Fruit fly (Drosophila melanogaster) whole organism, embryonic: ENCODE results near the gene ClC-a.
A peak's percentile ranks its signal among the peaks of the same experiment; 100 is the strongest.

ENCODE experiments used
- Abd-B ChIP-seq: fragments of 200-800 bp; sonication (Bioruptor generic); optimal IDR thresholded peaks from 2 replicates; lab custom pipeline; 2018; ENCODE audit warnings: missing biosample characterization, mild to moderate bottlenecking, missing genetic modification characterization, moderate library complexity
- Awh ChIP-seq: fragments of 200-800 bp; sonication (Bioruptor generic); IDR thresholded peaks from 2 replicates; pipeline ENCODE4, ENCODE4 v1.3.6; 2022; ENCODE audit warnings: missing biosample characterization, missing genetic modification characterization
- Bgb ChIP-seq: fragments of 200-800 bp; sonication (Bioruptor generic); IDR thresholded peaks from 2 replicates; pipeline ENCODE4 v1.3.6; 2022; ENCODE audit warnings: missing biosample characterization, missing genetic modification characterization; ENCODE audit not compliant: partially characterized antibody
- Blimp-1 ChIP-seq: fragments of 200-800 bp; sonication (Bioruptor generic); optimal IDR thresholded peaks from 3 replicates; lab custom pipeline; 2018; ENCODE audit warnings: missing biosample characterization, missing genetic modification characterization, mild to moderate bottlenecking, moderate library complexity, missing genetic modification reagents
- CG1024 ChIP-seq: fragments of 200-800 bp; sonication (Bioruptor generic); IDR thresholded peaks from 2 replicates; pipeline ENCODE4 v1.3.6; 2022; ENCODE audit warnings: missing biosample characterization, missing genetic modification characterization
- CG11723 ChIP-seq: fragments of 200-800 bp; sonication (Bioruptor generic); optimal IDR thresholded peaks from 2 replicates; lab custom pipeline; 2017; ENCODE audit warnings: missing biosample characterization, mild to moderate bottlenecking, missing genetic modification characterization
- CG12391 ChIP-seq: fragments of 200-800 bp; sonication (Bioruptor generic); optimal IDR thresholded peaks from 3 replicates; lab custom pipeline; 2018; ENCODE audit warnings: missing biosample characterization, mild to moderate bottlenecking, missing genetic modification characterization, moderate library complexity
- CG12769 ChIP-seq: fragments of 200-800 bp; sonication (Bioruptor generic); optimal IDR thresholded peaks from 2 replicates; lab custom pipeline; 2019; ENCODE audit warnings: missing biosample characterization, mild to moderate bottlenecking, missing genetic modification characterization, moderate library complexity
- CG15696 ChIP-seq: fragments of 200-800 bp; sonication (Bioruptor generic); optimal IDR thresholded peaks from 2 replicates; lab custom pipeline; 2019; ENCODE audit warnings: missing biosample characterization, mild to moderate bottlenecking, missing genetic modification characterization, moderate library complexity
- CG1603 ChIP-seq: fragments of 200-800 bp; sonication (Bioruptor generic); optimal IDR thresholded peaks from 2 replicates; lab custom pipeline; 2019; ENCODE audit warnings: missing biosample characterization, mild to moderate bottlenecking, missing genetic modification characterization, moderate library complexity
- CG17328 ChIP-seq: fragments of 200-800 bp; sonication (Bioruptor generic); IDR thresholded peaks from 2 replicates; pipeline ENCODE4 v1.3.6; 2022; ENCODE audit warnings: missing biosample characterization, missing genetic modification characterization
- CG17385 ChIP-seq: fragments of 200-800 bp; sonication (Bioruptor generic); optimal IDR thresholded peaks from 3 replicates; lab custom pipeline; 2018; ENCODE audit warnings: missing biosample characterization, mild to moderate bottlenecking, missing genetic modification characterization
- CG17829 ChIP-seq: fragments of 200-800 bp; optimal IDR thresholded peaks from 2 replicates; lab custom pipeline; 2019; ENCODE audit warnings: missing biosample characterization, mild to moderate bottlenecking, missing genetic modification characterization, moderate library complexity
- CG18262 ChIP-seq: fragments of 200-800 bp; optimal IDR thresholded peaks from 3 replicates; lab custom pipeline; 2019; ENCODE audit warnings: missing biosample characterization, mild to moderate bottlenecking, missing genetic modification characterization, moderate library complexity
- CG2116 ChIP-seq: fragments of 200-800 bp; sonication (Bioruptor generic); optimal IDR thresholded peaks from 3 replicates; lab custom pipeline; 2018; ENCODE audit warnings: missing biosample characterization, mild to moderate bottlenecking, missing genetic modification characterization
- CG2202 ChIP-seq: fragments of 200-800 bp; sonication (Bioruptor generic); optimal IDR thresholded peaks from 2 replicates; lab custom pipeline; 2018; ENCODE audit warnings: missing biosample characterization, mild to moderate bottlenecking, missing genetic modification characterization
- CG2712 ChIP-seq: fragments of 200-800 bp; optimal IDR thresholded peaks from 3 replicates; lab custom pipeline; 2019; ENCODE audit warnings: missing biosample characterization, mild to moderate bottlenecking, missing genetic modification characterization, moderate library complexity
- CG2875 ChIP-seq: fragments of 200-800 bp; sonication (Bioruptor generic); optimal IDR thresholded peaks from 2 replicates; lab custom pipeline; 2017; ENCODE audit warnings: missing biosample characterization, mild to moderate bottlenecking, missing genetic modification characterization, missing genetic modification reagents
- CG30431 ChIP-seq: fragments of 200-800 bp; sonication (Bioruptor generic); optimal IDR thresholded peaks from 2 replicates; lab custom pipeline; 2017; ENCODE audit warnings: missing biosample characterization, missing genetic modification characterization
- CG31388 ChIP-seq: fragments of 200-800 bp; sonication (Bioruptor generic); optimal IDR thresholded peaks from 2 replicates; lab custom pipeline; 2016; ENCODE audit warnings: missing biosample characterization, missing genetic modification characterization
- CG32767 ChIP-seq: fragments of 200-800 bp; sonication (Bioruptor generic); IDR thresholded peaks from 2 replicates; pipeline ENCODE4 v1.3.6; 2022; ENCODE audit warnings: missing biosample characterization, missing genetic modification characterization
- CG33557 ChIP-seq: fragments of 200-800 bp; sonication (Bioruptor generic); optimal IDR thresholded peaks from 2 replicates; lab custom pipeline; 2019; ENCODE audit warnings: missing biosample characterization, mild to moderate bottlenecking, missing genetic modification characterization, moderate library complexity
- CG4360 ChIP-seq: fragments of 200-800 bp; sonication (Bioruptor generic); IDR thresholded peaks from 2 replicates; pipeline ENCODE4 v1.3.6; 2022; ENCODE audit warnings: missing biosample characterization, missing genetic modification characterization
- CG6813 ChIP-seq: fragments of 200-800 bp; sonication (Bioruptor generic); optimal IDR thresholded peaks from 2 replicates; lab custom pipeline; 2017; ENCODE audit warnings: missing biosample characterization, missing genetic modification characterization, mild to moderate bottlenecking, moderate library complexity, missing genetic modification reagents
- CG7357 ChIP-seq: fragments of 200-800 bp; sonication (Bioruptor generic); IDR thresholded peaks from 3 replicates; pipeline ENCODE4 v1.3.6; 2022; ENCODE audit warnings: missing biosample characterization, missing genetic modification characterization
- CG7839 ChIP-seq: fragments of 200-800 bp; sonication (Bioruptor generic); optimal IDR thresholded peaks from 3 replicates; lab custom pipeline; 2018; ENCODE audit warnings: missing biosample characterization, mild to moderate bottlenecking, missing genetic modification characterization, moderate library complexity
- CG8924 ChIP-seq: fragments of 200-800 bp; optimal IDR thresholded peaks from 3 replicates; lab custom pipeline; 2019; ENCODE audit warnings: missing biosample characterization, mild to moderate bottlenecking, missing genetic modification characterization, moderate library complexity
- Ets65A ChIP-seq: fragments of 200-800 bp; sonication (Bioruptor generic); peaks from one replicate; lab custom pipeline; 2016; ENCODE audit warnings: missing biosample characterization, missing genetic modification characterization
- Gsc ChIP-seq: fragments of 200-800 bp; sonication (Bioruptor generic); IDR thresholded peaks from 2 replicates; pipeline ENCODE4 v1.3.6; 2022; ENCODE audit warnings: missing biosample characterization, missing genetic modification characterization
- MTF-1 ChIP-seq: fragments of 200-800 bp; sonication (Bioruptor generic); optimal IDR thresholded peaks from 2 replicates; lab custom pipeline; 2018; ENCODE audit warnings: missing biosample characterization, mild to moderate bottlenecking, missing genetic modification characterization, borderline replicate concordance
- NK7.1 ChIP-seq: fragments of 200-800 bp; sonication (Bioruptor generic); optimal IDR thresholded peaks from 3 replicates; lab custom pipeline; 2016; ENCODE audit warnings: missing biosample characterization, missing genetic modification characterization
- Nf-YB ChIP-seq: fragments of 200-800 bp; sonication (Bioruptor generic); optimal IDR thresholded peaks from 3 replicates; lab custom pipeline; 2019; ENCODE audit warnings: missing biosample characterization, mild to moderate bottlenecking, missing genetic modification characterization, moderate library complexity
- PHDP ChIP-seq: fragments of 200-800 bp; sonication (Bioruptor generic); optimal IDR thresholded peaks from 3 replicates; lab custom pipeline; 2018; ENCODE audit warnings: missing biosample characterization, mild to moderate bottlenecking, missing genetic modification characterization, moderate library complexity
- Ptx1 ChIP-seq: fragments of 200-800 bp; sonication (Bioruptor generic); IDR thresholded peaks from 2 replicates; pipeline ENCODE4 v1.3.6; 2022; ENCODE audit warnings: missing biosample characterization, missing genetic modification characterization
- Stat92E ChIP-seq, 3 experiments: fragments of >200 bp in 2 of 3; fragments of 200-800 bp in 1 of 3; sonication (Bioruptor generic) in 1 of 3; optimal IDR thresholded peaks; 2 replicates each; lab custom pipeline; 2017 to 2019; ENCODE audit warnings: missing biosample characterization in 3 of 3, missing genetic modification characterization in 3 of 3, mild to moderate bottlenecking in 1 of 3, moderate library complexity in 1 of 3
- bsh ChIP-seq, 2 experiments: fragments of 200-800 bp; sonication (Bioruptor generic); optimal IDR thresholded peaks; 2 replicates each; lab custom pipeline; 2017 to 2018; ENCODE audit warnings: mild to moderate bottlenecking in 2 of 2, missing biosample characterization in 2 of 2, missing genetic modification characterization in 2 of 2, moderate library complexity in 1 of 2
- danr ChIP-seq: fragments of 200-800 bp; sonication (Bioruptor generic); IDR thresholded peaks from 2 replicates; pipeline ENCODE4 v1.3.6; 2022; ENCODE audit warnings: missing biosample characterization, missing genetic modification characterization
- gcm ChIP-seq: fragments of 200-800 bp; sonication (Bioruptor generic); optimal IDR thresholded peaks from 2 replicates; lab custom pipeline; 2019; ENCODE audit warnings: missing biosample characterization, mild to moderate bottlenecking, missing genetic modification characterization, moderate library complexity
- hkb ChIP-seq, 2 experiments: fragments of 200-800 bp in 1 of 2; fragments of >200 bp in 1 of 2; sonication (Bioruptor generic) in 1 of 2; IDR thresholded peaks in 1 of 2; optimal IDR thresholded peaks in 1 of 2; 2 replicates each; pipeline versions ENCODE4 v1.3.6 to Lab custom; 2017 to 2022; ENCODE audit warnings: missing biosample characterization in 1 of 2, missing genetic modification characterization in 1 of 2
- lmd ChIP-seq: fragments of 200-800 bp; sonication (Bioruptor generic); IDR thresholded peaks from 2 replicates; pipeline ENCODE4 v1.3.6; 2022; ENCODE audit warnings: missing biosample characterization, missing genetic modification characterization
- nerfin-1 ChIP-seq: fragments of 200-800 bp; sonication (Bioruptor generic); optimal IDR thresholded peaks from 3 replicates; lab custom pipeline; 2019; ENCODE audit warnings: missing biosample characterization, mild to moderate bottlenecking, missing genetic modification characterization, moderate library complexity
- nmo ChIP-seq: fragments of 200-800 bp; sonication (Bioruptor generic); optimal IDR thresholded peaks from 2 replicates; lab custom pipeline; 2018; ENCODE audit warnings: missing biosample characterization, mild to moderate bottlenecking, missing genetic modification characterization, moderate library complexity
- prd ChIP-seq, 3 experiments: fragments of >200 bp in 2 of 3; fragments of 200-800 bp in 1 of 3; sonication (Bioruptor generic) in 1 of 3; optimal IDR thresholded peaks in 2 of 3; IDR thresholded peaks in 1 of 3; 2 replicates in 2 of 3; 3 replicates in 1 of 3; pipeline versions ENCODE4 v1.3.6 to Lab custom; 2017 to 2022; ENCODE audit warnings: missing biosample characterization in 1 of 3, missing genetic modification characterization in 1 of 3
- run ChIP-seq: fragments of 200-800 bp; sonication (Bioruptor generic); optimal IDR thresholded peaks from 3 replicates; lab custom pipeline; 2018; ENCODE audit warnings: missing biosample characterization, mild to moderate bottlenecking, missing genetic modification characterization
- salm ChIP-seq: fragments of 200-800 bp; sonication (Bioruptor generic); optimal IDR thresholded peaks from 2 replicates; lab custom pipeline; 2018; ENCODE audit warnings: missing biosample characterization, mild to moderate bottlenecking, missing genetic modification characterization
- sens ChIP-seq: fragments of 200-800 bp; sonication (Bioruptor generic); peaks from one replicate; lab custom pipeline; 2016; ENCODE audit warnings: missing biosample characterization, missing genetic modification characterization
- shn ChIP-seq: fragments of 200-800 bp; sonication (Bioruptor generic); optimal IDR thresholded peaks from 3 replicates; lab custom pipeline; 2016; ENCODE audit warnings: missing biosample characterization, missing genetic modification characterization
- tgo ChIP-seq: fragments of 200-800 bp; sonication (Bioruptor generic); IDR thresholded peaks from 3 replicates; pipeline ENCODE4 v1.3.6; 2022; ENCODE audit warnings: missing biosample characterization, missing genetic modification characterization

ClC-a gene

dm6 chr3R:11851939-11852338, 38.9 kb upstream of the ClC-a start (continued):
- TF ChIP-seq NK7.1 (GFP tag; lab: Kevin White, UChicago) (no peak), CG8924 (peak; percentile 63), CG11723 (GFP tag; lab: Kevin White, UChicago) (peak; percentile 32), Ptx1 (peak; percentile 58), sens (GFP tag; lab: Kevin White, UChicago) (peak; percentile 69), CG6813 (peak; percentile 36), CG33557 (GFP tag; lab: Kevin White, UChicago) (peak; percentile 25), CG2875 (GFP tag; lab: Kevin White, UChicago) (peak; percentile 60), CG1024 (GFP tag; lab: Robert Waterston, UW) (no peak), nerfin-1 (tag; lab: Kevin White, UChicago) (peak; percentile 65), CG17385 (GFP tag; lab: Kevin White, UChicago) (peak; percentile 49), Gsc (GFP tag; lab: Robert Waterston, UW) (no peak), bsh (GFP tag; optimal IDR thresholded peaks at IDR 0.05; lab: Kevin White, UChicago) (peak in 1 of 2 experiments; percentile 92), prd (optimal IDR thresholded peaks at IDR 0.05; lab: Kevin White, UChicago) (no peak), prd (GFP tag; IDR thresholded peaks at IDR 0.05; lab: Robert Waterston, UW) (no peak; the same call in 2 of the 3 replicates), MTF-1 (peak; percentile 8), run (tag; lab: Kevin White, UChicago) (peak; percentile 26), Blimp-1 (peak; percentile 87), lmd (GFP tag; lab: Robert Waterston, UW) (no peak), PHDP (tag; lab: Kevin White, UChicago) (peak; percentile 79), CG18262 (tag; lab: Kevin White, UChicago) (peak; percentile 85), CG2202 (tag; lab: Kevin White, UChicago) (peak; percentile 64), Awh (GFP tag; lab: Robert Waterston, UW) (peak; percentile 51; the same call in 1 of the 2 replicates), salm (tag; lab: Kevin White, UChicago) (peak; percentile 46), CG7839 (tag; lab: Kevin White, UChicago) (peak; percentile 73), Stat92E (GFP tag; optimal IDR thresholded peaks at IDR 0.05; lab: Kevin White, UChicago) (no peak), CG4360 (GFP tag; lab: Robert Waterston, UW) (peak; percentile 33; the same call in 1 of the 2 replicates), tgo (peak; percentile 41; the same call in 2 of the 3 replicates), CG30431 (no peak), CG31388 (GFP tag; lab: Kevin White, UChicago) (peak; percentile 6), danr (GFP tag; lab: Robert Waterston, UW) (0 out of 2 replicates have a peak, but pooled peaks have one; percentile 14), CG2116 (no peak), CG32767 (GFP tag; lab: Robert Waterston, UW) (no peak), CG17328 (peak; percentile 68; the same call in 1 of the 2 replicates), gcm (GFP tag; lab: Kevin White, UChicago) (peak; percentile 60), CG12769 (tag; lab: Kevin White, UChicago) (peak; percentile 34), CG17829 (peak; percentile 76), Ets65A (GFP tag; lab: Kevin White, UChicago) (no peak), CG12391 (tag; lab: Kevin White, UChicago) (peak; percentile 74), hkb (optimal IDR thresholded peaks at IDR 0.05; lab: Kevin White, UChicago) (no peak), hkb (GFP tag; IDR thresholded peaks at IDR 0.05; lab: Robert Waterston, UW) (0 out of 2 replicates have a peak, but pooled peaks have one; percentile 36), CG2712 (tag; lab: Kevin White, UChicago) (peak; percentile 80), CG15696 (tag; lab: Kevin White, UChicago) (no peak), nmo (GFP tag; lab: Kevin White, UChicago) (peak; percentile 82), CG1603 (tag; lab: Kevin White, UChicago) (peak; percentile 53), shn (GFP tag; lab: Kevin White, UChicago) (no peak), Nf-YB (GFP tag; lab: Kevin White, UChicago) (peak; percentile 39), Bgb (GFP tag; lab: Robert Waterston, UW) (no peak), CG7357 (GFP tag; lab: Robert Waterston, UW) (no peak), Abd-B (GFP tag; lab: Kevin White, UChicago) (peak; percentile 62)
